Worm (Caenorhabditis elegans) whole organism, L1 larva: ENCODE data around the gene clec-227.

Experiments
- dpl-1 ChIP-seq, 3 experiments: fragments of 150-350 bp in 2 of 3; sonication (generic microtip) in 1 of 3; optimal IDR thresholded peaks; 2 replicates each; lab custom pipeline; 2014 to 2017; ENCODE audit warnings: missing biosample characterization in 3 of 3, missing genetic modification characterization in 3 of 3, missing genetic modification reagents in 3 of 3
- lsy-2 ChIP-seq, 2 experiments: fragments of 150-350 bp; optimal IDR thresholded peaks; 2 replicates each; lab custom pipeline; 2014; ENCODE audit warnings: missing biosample characterization in 2 of 2, missing genetic modification characterization in 2 of 2
- nhr-12 ChIP-seq: sonication (generic microtip); optimal IDR thresholded peaks from 2 replicates; lab custom pipeline; 2017; ENCODE audit warnings: missing biosample characterization, missing genetic modification characterization
- unc-130 ChIP-seq: fragments of 150-350 bp; optimal IDR thresholded peaks from 2 replicates; lab custom pipeline; 2017; ENCODE audit warnings: missing biosample characterization, missing genetic modification characterization, inconsistent platforms

ce11 chrV:14503065-14503464 is 30.7 kb downstream of the clec-227 start:
- peak in 1 of 2 experiments; percentile 17 for TF ChIP-seq lsy-2 (tag; optimal IDR thresholded peaks at IDR 0.05; lab: Kevin White, UChicago)
- TF ChIP-seq unc-130, result no peak
- TF ChIP-seq nhr-12 (tag; lab: Kevin White, UChicago), result no peak
- TF ChIP-seq dpl-1 (GFP tag; optimal IDR thresholded peaks at IDR 0.05; lab: Kevin White, UChicago), result no peak
